Worm (Caenorhabditis elegans): ENCODE measurements around the gene Y116A8C.25.

ce11 chrIV:17087384-17088099 lies 9.0 kb upstream of the Y116A8C.25 start, which contains the start of the genes snx-13 and snr-1:
- TF ChIP-seq nhr-77 (tag; optimal IDR thresholded peaks at IDR 0.05) (no peak), nhr-23 (tag; optimal IDR thresholded peaks at IDR 0.05) (no peak), lin-39 (tag; optimal IDR thresholded peaks at IDR 0.05) (no peak), mdl-1 (tag; optimal IDR thresholded peaks at IDR 0.05) (peak in 1 of 2 experiments; percentile 61), ama-1 (optimal IDR thresholded peaks at IDR 0.05) (no peak), Y55F3AM.14 (GFP tag; optimal IDR thresholded peaks at IDR 0.05) (peak; percentile 41), nhr-12 (tag; optimal IDR thresholded peaks at IDR 0.05) (no peak), ceh-82 (tag; optimal IDR thresholded peaks at IDR 0.05) (peak; percentile 63), ZK546.5 (tag; optimal IDR thresholded peaks at IDR 0.05) (peak; percentile 24), fos-1 (tag; optimal IDR thresholded peaks at IDR 0.05) (peak; percentile 57)

Data from whole organism, L2 larva.